Worm (Caenorhabditis elegans) whole organism, early embryonic: ENCODE data around the gene fbxa-208.

Experiments
- F13C5.2 ChIP-seq: sonication (generic microtip); optimal IDR thresholded peaks from 2 replicates; lab custom pipeline; 2017; ENCODE audit warnings: mild to moderate bottlenecking, missing genetic modification characterization, inconsistent platforms, missing compliant biosample characterization
- aly-1 ChIP-seq: sonication (generic microtip); optimal IDR thresholded peaks from 2 replicates; lab custom pipeline; 2016; ENCODE audit warnings: missing genetic modification characterization, missing compliant biosample characterization
- ama-1 ChIP-seq: fragments of 150-350 bp; optimal IDR thresholded peaks from 2 replicates; lab custom pipeline; 2014
- ceh-13 ChIP-seq: fragments of 200-800 bp; sonication (Bioruptor generic); optimal IDR thresholded peaks from 2 replicates; lab custom pipeline; 2018; ENCODE audit warnings: mild to moderate bottlenecking, missing genetic modification characterization, missing compliant biosample characterization
- ceh-36 ChIP-seq: sonication (generic microtip); optimal IDR thresholded peaks from 2 replicates; lab custom pipeline; 2016; ENCODE audit warnings: missing genetic modification characterization, inconsistent platforms, missing compliant biosample characterization
- ets-7 ChIP-seq: sonication (generic microtip); optimal IDR thresholded peaks from 2 replicates; lab custom pipeline; 2016; ENCODE audit warnings: missing genotype, missing genetic modification characterization, missing compliant biosample characterization
- flt-1 ChIP-seq: fragments of 200-800 bp; sonication (Bioruptor generic); IDR thresholded peaks from 2 replicates; pipeline ENCODE4 v1.3.6; 2022; ENCODE audit warnings: missing genetic modification characterization, missing compliant biosample characterization
- tbx-37 ChIP-seq: fragments of 200-800 bp; sonication (Bioruptor generic); conservative IDR thresholded peaks from 2 replicates; pipeline ENCODE4 v1.3.6; 2022; ENCODE audit warnings: missing genetic modification reagents, missing genetic modification characterization, missing compliant biosample characterization

DNA sequence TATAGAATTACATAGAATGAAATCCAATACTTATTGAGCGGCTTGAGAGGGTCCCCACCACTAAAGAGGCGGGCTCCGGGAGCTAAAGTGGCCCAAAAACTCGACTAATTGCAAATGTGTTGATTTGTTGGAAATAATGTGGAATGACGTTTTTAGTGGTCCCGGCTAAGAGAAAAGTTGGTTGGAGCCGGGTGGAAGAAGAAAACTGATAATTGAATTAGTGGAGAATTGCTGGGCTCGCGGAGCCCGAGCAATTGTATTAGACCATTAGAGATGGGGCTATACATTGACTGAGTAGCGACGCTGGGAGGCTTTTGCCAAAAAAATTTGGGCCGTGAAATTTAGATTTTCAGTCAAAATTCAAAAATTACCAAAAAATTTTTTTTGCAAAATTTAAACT is 31.0 kb upstream of the fbxa-208 start:
- no peak for TF ChIP-seq aly-1 (tag; lab: Kevin White, UChicago)
- no peak for TF ChIP-seq tbx-37
- TF ChIP-seq ceh-13 (GFP tag; lab: Kevin White, UChicago): no peak
- no peak for TF ChIP-seq ets-7 (tag; lab: Kevin White, UChicago)
- TF ChIP-seq flt-1 (GFP tag; lab: Robert Waterston, UW): no peak
- TF ChIP-seq ama-1 (lab: Kevin White, UChicago): no peak
- no peak for TF ChIP-seq ceh-36
- TF ChIP-seq F13C5.2 (tag; lab: Kevin White, UChicago): no peak
